Fruit fly (Drosophila melanogaster) S2 (cell line): Measurements from ENCODE around the gene CG9467.

ENCODE experiments used
- CG8478 ChIP-seq: fragments of >200 bp; optimal IDR thresholded peaks from 2 replicates; lab custom pipeline; 2018
- CTCF ChIP-seq, 2 experiments: fragments of >200 bp; optimal IDR thresholded peaks; 2 replicates each; lab custom pipeline; 2018

The CG9467 gene

DNA sequence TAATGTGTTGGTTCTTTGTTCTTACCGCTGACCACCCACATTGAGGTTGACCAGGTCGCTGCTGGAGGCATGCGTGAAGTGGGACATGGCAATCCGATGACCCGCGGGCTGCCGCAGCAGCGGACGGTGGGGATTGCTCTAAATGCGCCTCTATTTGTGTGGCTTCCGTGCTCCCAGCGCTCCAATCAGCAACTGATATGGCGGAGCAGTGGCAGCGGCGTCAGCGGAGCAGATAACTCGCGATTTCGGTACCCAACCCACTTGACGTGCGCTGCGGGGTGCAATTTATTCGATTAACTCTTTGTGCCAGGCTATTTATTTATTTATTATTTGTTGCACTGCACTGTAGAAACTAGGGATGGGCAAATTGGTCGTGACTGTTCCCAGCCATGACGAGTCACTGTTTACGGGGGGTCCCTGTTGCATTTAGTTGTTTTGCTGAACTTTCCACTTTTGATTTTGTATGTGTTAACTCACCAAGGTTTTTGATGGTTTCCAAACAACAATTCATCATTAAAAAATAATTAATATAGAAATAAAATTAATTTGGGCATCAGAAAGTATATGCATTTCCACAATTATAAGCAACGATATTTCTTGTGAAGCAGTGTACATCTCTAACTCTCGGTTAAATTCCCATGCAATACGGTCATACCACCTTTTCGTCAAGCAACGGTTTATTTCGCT lies at the start of gene CG9467, which contains the start of gene CG8526:
Gene CG9467 (minus strand): TSS at position 383 of the 687 bp plus-strand sequence.
Gene CG8526 (plus strand): TSS at position 637 of the 687 bp plus-strand sequence.
- TF ChIP-seq CTCF (optimal IDR thresholded peaks at IDR 0.05; lab: Kevin White, UChicago), result no peak
- TF ChIP-seq CG8478 (lab: Kevin White, UChicago), result no peak

DNA sequence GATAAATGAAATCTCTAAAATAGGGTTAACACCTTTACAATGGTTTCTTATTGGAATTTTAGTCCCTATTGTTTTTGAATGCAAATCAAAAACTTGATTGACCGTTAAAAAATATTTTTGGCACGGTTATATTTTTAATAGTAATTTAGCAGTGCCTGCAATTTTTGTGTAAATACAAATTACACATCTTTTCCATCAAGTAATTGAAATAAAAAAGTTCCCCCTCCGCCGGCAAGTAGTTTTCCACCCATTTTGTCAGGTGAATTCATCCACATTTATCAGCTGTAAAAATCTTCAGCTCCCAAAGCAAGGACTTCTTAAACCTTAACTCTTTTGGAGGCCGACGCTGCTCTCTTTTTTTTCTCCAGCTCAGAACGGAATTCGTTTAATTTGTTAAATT lies 22.9 kb upstream of the CG9467 start, which contains the start of gene CG34302:
Gene CG34302 (minus strand): TSS at position 101 of the 400 bp plus-strand sequence.
- TF ChIP-seq CG8478 (lab: Kevin White, UChicago) (no peak), CTCF (optimal IDR thresholded peaks at IDR 0.05; lab: Kevin White, UChicago) (no peak)

DNA sequence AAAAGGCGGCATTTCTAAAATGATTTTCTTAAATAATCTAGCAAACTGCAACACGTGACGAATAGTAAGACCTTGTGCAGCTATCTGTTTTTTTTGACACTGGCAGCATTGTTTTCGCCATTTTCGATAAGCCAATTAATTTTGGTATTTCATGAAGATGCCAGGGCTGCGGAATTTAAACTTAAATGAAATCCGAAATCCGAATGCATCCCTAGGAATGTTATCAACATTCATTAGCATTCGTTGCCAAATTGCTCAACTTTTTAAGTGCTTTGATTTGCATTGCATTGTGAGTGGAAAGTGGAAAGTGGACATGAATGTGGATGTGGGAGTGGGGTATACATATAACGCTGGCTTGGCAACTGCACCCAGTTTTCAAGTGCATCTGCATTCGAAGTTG lies 20.3 kb upstream of the CG9467 start, which contains the start of gene CG42857:
Gene CG42857 (minus strand): TSS at position 101 of the 400 bp plus-strand sequence.
- TF ChIP-seq CG8478 (lab: Kevin White, UChicago) (no peak), CTCF (optimal IDR thresholded peaks at IDR 0.05; lab: Kevin White, UChicago) (no peak)

DNA sequence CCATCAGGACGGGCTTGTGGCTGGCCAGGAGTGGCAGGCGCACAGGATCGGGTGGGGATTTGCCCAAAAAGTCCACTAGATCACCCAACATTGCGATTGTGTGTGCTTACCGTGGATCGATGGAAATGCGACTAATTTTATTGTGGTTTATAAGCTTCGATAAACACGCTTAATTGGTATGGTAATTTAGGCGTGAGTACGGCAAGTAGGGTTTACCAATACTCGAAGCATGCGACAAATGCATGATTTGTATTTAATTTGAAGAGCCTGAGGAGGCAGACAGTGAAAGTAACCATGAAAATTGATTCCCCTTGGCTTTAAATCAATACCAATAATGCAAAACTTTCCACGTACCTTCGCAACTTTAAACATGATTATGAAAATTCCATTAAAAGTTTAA lies 19.0 kb upstream of the CG9467 start, which contains the start of gene CG9458:
Gene CG9458 (minus strand): TSS at position 101 of the 400 bp plus-strand sequence.
- TF ChIP-seq CG8478 (lab: Kevin White, UChicago), result no peak
- no peak for TF ChIP-seq CTCF (optimal IDR thresholded peaks at IDR 0.05; lab: Kevin White, UChicago)

DNA sequence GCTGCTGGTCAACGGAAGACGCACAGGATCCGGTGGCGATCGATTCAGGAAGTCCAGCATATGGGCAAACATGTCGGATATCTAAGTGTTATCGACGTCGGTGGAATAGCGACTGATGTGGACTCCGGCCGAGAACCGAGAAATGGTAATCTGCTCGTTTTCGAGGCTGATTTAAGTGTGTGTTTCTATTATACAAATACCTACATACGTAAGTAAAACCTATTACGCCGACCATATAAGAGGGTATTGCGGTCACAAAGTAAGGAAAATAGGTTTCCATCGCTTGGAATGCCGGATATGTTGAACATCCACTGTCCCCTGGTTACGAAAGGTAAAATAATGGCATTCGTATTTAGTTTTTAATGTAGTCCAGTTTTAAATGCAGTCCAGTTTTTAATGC lies 17.5 kb upstream of the CG9467 start, which contains the start of gene CG9459:
Gene CG9459 (minus strand): TSS at position 101 of the 400 bp plus-strand sequence.
- no peak for TF ChIP-seq CTCF (optimal IDR thresholded peaks at IDR 0.05; lab: Kevin White, UChicago)

DNA sequence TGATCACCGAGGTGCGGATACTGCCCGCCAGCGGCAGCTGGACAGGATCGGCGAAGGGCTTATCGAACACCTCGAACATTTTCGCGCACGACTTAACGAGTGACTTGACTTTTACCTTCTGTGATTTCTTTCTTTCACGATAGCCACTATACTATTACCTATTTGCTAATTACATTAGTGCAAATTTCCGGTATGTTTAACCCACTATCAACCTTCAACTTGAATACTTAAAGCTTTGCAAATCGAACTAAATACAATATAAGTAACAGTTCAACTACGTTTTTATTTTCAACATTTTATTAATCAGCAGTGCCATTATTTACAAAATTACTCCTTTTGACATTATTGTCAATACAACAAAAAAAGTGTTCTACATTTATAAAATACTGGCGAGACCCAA lies 16.1 kb upstream of the CG9467 start, which contains the start of gene CG16904:
Gene CG16904 (minus strand): TSS at position 101 of the 400 bp plus-strand sequence.
- no peak for TF ChIP-seq CG8478 (lab: Kevin White, UChicago)
- TF ChIP-seq CTCF (optimal IDR thresholded peaks at IDR 0.05; lab: Kevin White, UChicago), result no peak

DNA sequence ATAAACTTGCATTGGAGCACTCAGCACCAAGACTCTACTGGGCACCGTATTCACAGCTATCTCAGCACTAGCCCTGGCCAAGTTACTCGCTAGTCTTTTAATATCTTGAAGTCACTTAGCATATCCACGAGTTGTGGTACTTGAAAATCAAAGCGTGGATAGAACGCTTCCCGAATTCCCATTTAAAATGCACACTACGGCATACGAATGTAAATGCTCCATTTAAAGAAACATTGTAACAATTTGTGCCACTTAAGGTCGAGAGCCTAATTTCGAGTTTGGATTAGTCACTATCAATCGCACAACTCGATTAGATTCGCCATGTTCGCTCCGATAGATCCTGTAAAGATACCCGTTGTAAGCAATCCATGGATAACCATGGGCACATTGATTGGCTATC lies 13.0 kb upstream of the CG9467 start, which contains the start of gene eloF:
Gene eloF (plus strand): TSS at position 301 of the 400 bp plus-strand sequence.
- TF ChIP-seq CTCF (optimal IDR thresholded peaks at IDR 0.05; lab: Kevin White, UChicago) (no peak), CG8478 (lab: Kevin White, UChicago) (no peak)

DNA sequence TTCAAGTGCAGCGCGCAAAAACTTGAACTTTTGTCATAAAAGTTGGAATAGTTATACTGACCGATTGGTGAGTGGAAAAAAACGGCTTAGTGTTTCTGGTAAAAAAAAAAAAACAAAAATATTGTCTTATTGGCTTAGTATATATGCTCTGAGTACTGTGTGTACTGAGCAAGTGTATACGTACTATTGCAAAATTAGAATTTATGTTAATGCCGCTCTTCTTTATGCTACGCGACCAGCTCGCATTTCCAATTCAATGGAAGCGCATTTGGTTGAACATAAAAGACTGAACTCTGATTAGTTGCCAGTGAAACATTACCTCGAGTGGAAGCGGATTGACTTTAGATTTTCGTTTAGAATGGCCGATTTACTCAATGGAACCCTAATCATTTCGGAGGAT lies 11.6 kb upstream of the CG9467 start, which contains the start of gene CG8534:
Gene CG8534 (plus strand): TSS at position 301 of the 400 bp plus-strand sequence.
- TF ChIP-seq CG8478 (lab: Kevin White, UChicago) (no peak), CTCF (optimal IDR thresholded peaks at IDR 0.05; lab: Kevin White, UChicago) (no peak)

DNA sequence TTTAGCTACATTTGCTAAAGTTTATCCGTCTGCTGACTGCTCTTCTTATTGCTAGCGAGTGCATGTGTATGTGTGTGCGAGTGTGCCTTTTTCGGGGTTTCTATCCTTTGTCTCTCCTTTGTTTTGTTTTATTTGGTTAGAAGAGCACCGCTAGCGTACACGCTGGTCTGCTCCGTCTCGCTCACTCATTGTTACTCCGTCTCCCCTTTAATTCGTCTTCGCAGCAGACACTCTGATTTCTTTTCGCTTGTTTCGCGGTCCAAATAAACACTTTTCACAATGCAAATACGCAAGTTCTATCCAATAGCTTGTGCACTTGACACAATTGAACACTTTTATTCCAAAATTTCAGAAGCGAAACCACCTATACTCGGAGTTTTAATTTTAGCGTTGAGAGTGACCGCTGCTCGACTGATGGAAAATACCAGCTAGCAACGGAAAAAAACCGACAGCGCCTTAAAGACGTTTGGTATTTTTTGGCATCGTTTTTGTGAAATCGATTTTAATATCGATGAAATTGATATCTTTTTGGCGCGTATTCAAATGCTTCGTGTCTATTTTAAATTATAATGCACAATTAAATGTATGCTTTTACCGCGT lies 8.2 kb upstream of the CG9467 start, which contains the start of gene FBXO11:
Gene FBXO11 (minus strand): TSS at position 423 of the 600 bp plus-strand sequence.
- TF ChIP-seq CG8478 (lab: Kevin White, UChicago) (no peak), CTCF (optimal IDR thresholded peaks at IDR 0.05; lab: Kevin White, UChicago) (no peak)

DNA sequence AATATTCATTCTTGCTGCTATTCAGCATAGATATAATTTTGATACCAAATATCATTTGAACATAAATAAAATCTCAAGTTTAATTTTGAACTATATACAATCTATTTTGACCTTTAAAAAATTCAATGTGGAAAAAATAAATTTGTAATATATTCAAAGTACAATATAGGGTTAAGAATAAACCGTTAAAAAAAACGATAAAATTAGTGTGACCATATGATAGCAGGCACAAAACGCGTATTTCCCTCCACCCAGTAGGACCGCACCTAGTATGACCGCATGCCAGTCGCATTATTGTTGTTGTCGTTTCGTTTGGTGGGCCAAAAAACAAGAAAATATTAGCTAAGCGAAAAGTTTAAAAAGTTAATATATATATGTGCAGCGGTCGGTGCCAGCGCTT lies 7.8 kb downstream of the CG9467 start, which contains the start of gene CG8516:
Gene CG8516 (plus strand): TSS at position 278 of the 400 bp plus-strand sequence.
- TF ChIP-seq CG8478 (lab: Kevin White, UChicago) (no peak), CTCF (optimal IDR thresholded peaks at IDR 0.05; lab: Kevin White, UChicago) (no peak)

DNA sequence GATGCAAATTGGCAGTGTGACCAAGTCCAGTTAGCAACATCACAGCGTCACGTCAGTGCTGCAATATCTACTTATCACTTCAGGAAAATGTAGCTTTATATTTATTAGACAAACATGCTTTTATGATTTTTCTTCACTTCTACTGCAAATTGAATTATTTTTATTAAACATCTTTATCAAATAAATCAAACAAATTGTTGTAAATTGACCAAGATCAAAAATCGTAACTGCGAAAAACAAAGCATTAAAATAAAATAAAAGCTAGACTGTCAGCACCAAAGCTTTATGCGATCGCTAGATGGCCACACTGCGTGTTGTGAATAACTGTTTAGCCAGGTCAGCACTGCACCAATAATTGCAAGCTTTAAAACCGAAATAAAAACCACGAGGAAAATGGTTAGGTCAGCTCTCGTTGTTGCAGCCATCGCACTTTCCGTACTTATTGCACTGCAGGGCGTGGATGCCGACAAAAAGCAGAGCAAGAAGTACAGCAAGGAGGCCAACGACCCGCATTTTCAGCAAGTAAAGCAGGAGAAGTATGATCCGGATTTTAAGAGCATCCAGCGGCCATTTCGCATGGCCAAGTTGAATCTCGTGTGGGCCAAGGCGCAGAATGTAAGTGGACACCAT lies 9.5 kb downstream of the CG9467 start, which contains the start of the genes CG12945 and CG8507:
Gene CG12945 (minus strand): TSS at position 45 of the 630 bp plus-strand sequence.
Gene CG8507 (plus strand): TSS at position 307 of the 630 bp plus-strand sequence.
- TF ChIP-seq CG8478 (lab: Kevin White, UChicago) (no peak), CTCF (optimal IDR thresholded peaks at IDR 0.05; lab: Kevin White, UChicago) (no peak)

DNA sequence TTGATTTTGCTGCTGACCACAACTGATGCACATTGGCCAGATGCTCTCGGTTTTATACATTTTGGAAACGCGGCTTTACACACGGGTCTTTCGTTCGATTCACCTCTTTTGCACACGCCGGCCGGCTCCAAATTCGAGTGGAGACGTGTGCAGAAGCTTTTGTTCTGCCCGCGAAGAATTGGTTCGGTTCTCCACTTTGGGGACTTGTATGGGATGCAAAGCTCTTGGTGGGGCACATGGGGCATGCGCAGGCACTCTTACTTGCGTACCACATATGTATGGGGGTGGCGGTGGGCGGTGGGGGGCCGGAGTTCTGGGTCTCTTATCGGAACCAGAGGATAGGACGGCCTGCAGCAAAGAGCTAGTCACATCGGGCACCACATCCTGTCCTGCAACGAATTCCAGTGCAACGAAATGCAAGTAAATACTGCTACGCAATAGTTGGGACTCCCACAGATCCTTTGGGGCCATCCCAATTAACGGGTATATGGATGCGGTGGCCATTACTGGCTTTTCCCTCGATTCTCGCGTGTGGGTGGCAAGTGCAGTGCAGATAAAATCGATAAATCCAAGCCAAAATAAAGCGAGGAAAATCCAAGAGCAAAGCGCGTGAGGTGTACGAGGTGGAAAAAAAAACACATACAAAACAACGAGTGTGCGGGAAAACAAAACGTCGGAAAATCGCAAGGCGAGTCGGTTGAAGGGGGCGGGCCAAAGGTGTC lies 16.3 kb downstream of the CG9467 start, which contains the start of the genes MtnA and CG8500:
Gene MtnA (minus strand): TSS at position 30 of the 722 bp plus-strand sequence.
Gene CG8500 (plus strand): TSS at position 313 of the 722 bp plus-strand sequence.
- TF ChIP-seq CTCF (optimal IDR thresholded peaks at IDR 0.05; lab: Kevin White, UChicago), result no peak

DNA sequence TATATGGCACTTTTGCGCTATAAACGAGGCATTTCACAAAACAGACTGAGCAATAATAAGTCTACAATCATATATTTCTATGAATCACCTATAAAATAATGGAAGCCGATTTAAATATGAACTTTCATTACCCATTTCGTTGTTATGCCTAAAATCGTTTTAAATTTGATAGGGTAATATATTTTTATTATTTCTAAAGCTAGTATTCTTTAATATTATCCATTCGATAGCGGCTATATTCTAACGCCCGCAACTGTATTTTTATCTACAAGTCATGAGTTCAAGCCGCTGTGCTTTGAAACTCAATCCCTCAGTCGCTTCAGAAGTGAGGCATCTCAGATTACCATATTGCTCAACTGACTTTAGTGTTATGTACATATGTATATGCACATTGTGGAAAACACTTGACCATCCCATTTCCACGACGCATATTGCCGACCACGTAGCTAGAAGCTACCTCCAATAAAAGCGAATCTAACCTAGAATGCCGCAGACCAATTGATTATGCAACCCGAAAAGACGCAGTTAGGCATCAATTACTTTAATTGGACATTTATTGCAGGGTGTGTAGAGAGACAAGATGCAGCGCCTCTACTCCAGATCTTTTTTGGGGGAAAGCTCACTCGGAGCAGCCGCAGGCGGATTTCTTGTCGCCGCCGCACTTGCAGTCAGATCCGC lies 17.4 kb downstream of the CG9467 start:
- TF ChIP-seq CTCF (optimal IDR thresholded peaks at IDR 0.05; lab: Kevin White, UChicago), result no peak
- TF ChIP-seq CG8478 (lab: Kevin White, UChicago), result no peak
